Fruit fly (Drosophila melanogaster): ENCODE data around the gene Ets21C.

The Ets21C gene

DNA sequence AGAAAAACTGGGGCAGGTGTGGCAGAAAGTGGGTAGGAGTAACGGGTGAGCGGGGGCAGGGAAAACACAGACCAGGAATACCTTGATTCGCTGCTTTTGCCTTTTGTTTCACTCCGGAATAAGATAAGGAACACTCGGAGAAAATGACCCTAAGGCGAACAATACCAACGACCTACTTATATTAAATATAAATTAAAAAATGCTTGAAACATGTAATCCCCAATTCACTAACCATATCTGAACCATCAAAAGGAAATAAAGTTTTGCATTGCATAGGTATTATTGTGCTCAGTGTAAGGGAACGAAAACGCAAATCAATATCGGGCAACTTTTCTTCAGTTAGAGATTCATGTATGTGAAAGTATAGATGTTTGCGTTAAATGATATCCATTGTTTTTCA is 40.7 kb downstream of the Ets21C start (continued):
- TF ChIP-seq Ssrp (tag; optimal IDR thresholded peaks at IDR 0.05), result peak; percentile 56
- peak; percentile 53; the same call in 1 of the 2 replicates for TF ChIP-seq sim (GFP tag; IDR thresholded peaks at IDR 0.05)
- peak; percentile 45 for TF ChIP-seq CG4424 (GFP tag; optimal IDR thresholded peaks at IDR 0.05)
- peak; percentile 23 for TF ChIP-seq CG13123 (GFP tag; optimal IDR thresholded peaks at IDR 0.05)
- peak; percentile 77 for TF ChIP-seq zfh1 (GFP tag; IDR thresholded peaks at IDR 0.05)
- TF ChIP-seq NC2α (GFP tag; optimal IDR thresholded peaks at IDR 0.05), result no peak
- no peak for TF ChIP-seq ase (GFP tag; IDR thresholded peaks at IDR 0.05)
- TF ChIP-seq gcm (GFP tag; optimal IDR thresholded peaks at IDR 0.05), result peak; percentile 53
- peak; percentile 59 for TF ChIP-seq CG18262 (tag; optimal IDR thresholded peaks at IDR 0.05)
- peak; percentile 50 for TF ChIP-seq CG12155 (GFP tag; optimal IDR thresholded peaks at IDR 0.05)
- TF ChIP-seq Mrtf (GFP tag; IDR thresholded peaks at IDR 0.05), result peak; percentile 50; the same call in 1 of the 3 replicates
- TF ChIP-seq HmgZ (tag; optimal IDR thresholded peaks at IDR 0.05), result peak; percentile 38
- TF ChIP-seq Oaz (GFP tag; IDR thresholded peaks at IDR 0.05), result peak; percentile 57
- no peak for TF ChIP-seq CG11093 (GFP tag; IDR thresholded peaks at IDR 0.05)
- peak; percentile 4 for TF ChIP-seq psq (GFP tag; optimal IDR thresholded peaks at IDR 0.05)
- TF ChIP-seq CG12071 (GFP tag; optimal IDR thresholded peaks at IDR 0.05), result no peak
- TF ChIP-seq dimm (GFP tag; IDR thresholded peaks at IDR 0.05), result peak; percentile 41; the same call in 1 of the 2 replicates
- no peak for TF ChIP-seq amos (GFP tag; IDR thresholded peaks at IDR 0.05; ENCODE audit: partially characterized antibody)
- peak; percentile 8 for TF ChIP-seq zf30C (GFP tag; optimal IDR thresholded peaks at IDR 0.05)
- TF ChIP-seq CG17802 (tag; optimal IDR thresholded peaks at IDR 0.05), result no peak
- TF ChIP-seq CG12236 (GFP tag; optimal IDR thresholded peaks at IDR 0.05), result no peak
- TF ChIP-seq ac (GFP tag; optimal IDR thresholded peaks at IDR 0.05), result peak; percentile 24
- TF ChIP-seq CG4730 (GFP tag; IDR thresholded peaks at IDR 0.05), result no peak
- TF ChIP-seq CG17361 (GFP tag; IDR thresholded peaks at IDR 0.05), result peak; percentile 49; the same call in 1 of the 3 replicates
- peak; percentile 39 for TF ChIP-seq bcd (GFP tag; optimal IDR thresholded peaks at IDR 0.05)
- peak; percentile 11 for TF ChIP-seq CG8281 (tag; optimal IDR thresholded peaks at IDR 0.05)
- no peak for TF ChIP-seq CG1647 (GFP tag; optimal IDR thresholded peaks at IDR 0.05)
- TF ChIP-seq cato (GFP tag; optimal IDR thresholded peaks at IDR 0.05; ENCODE audit: borderline replicate concordance), result peak; percentile 2
- TF ChIP-seq CG9727 (GFP tag; optimal IDR thresholded peaks at IDR 0.05), result peak; percentile 60
- TF ChIP-seq CG11696 (GFP tag; IDR thresholded peaks at IDR 0.05), result no peak
- TF ChIP-seq Lim3 (GFP tag; IDR thresholded peaks at IDR 0.05), result peak; percentile 34; the same call in 1 of the 2 replicates
- TF ChIP-seq wdn (GFP tag; IDR thresholded peaks at IDR 0.05), result peak; percentile 52
- no peak for TF ChIP-seq CG6254 (GFP tag; optimal IDR thresholded peaks at IDR 0.05)
- peak; percentile 5 for TF ChIP-seq caup (GFP tag; optimal IDR thresholded peaks at IDR 0.05; ENCODE audit: severe bottlenecking)
- TF ChIP-seq CG16863 (GFP tag; optimal IDR thresholded peaks at IDR 0.05), result peak; percentile 21
- TF ChIP-seq CG1529 (GFP tag; optimal IDR thresholded peaks at IDR 0.05), result peak; percentile 28
- peak; percentile 39 for TF ChIP-seq CG30431 (GFP tag; optimal IDR thresholded peaks at IDR 0.05)
- TF ChIP-seq slbo (GFP tag; IDR thresholded peaks at IDR 0.05), result peak; percentile 70
- TF ChIP-seq Adf1 (GFP tag; IDR thresholded peaks at IDR 0.05), result 0 out of 2 replicates have a peak, but pooled peaks have one; percentile 28
- TF ChIP-seq fd102C (GFP tag; optimal IDR thresholded peaks at IDR 0.05), result no peak
- no peak for TF ChIP-seq gfzf (GFP tag; optimal IDR thresholded peaks at IDR 0.05)
- TF ChIP-seq row (GFP tag; IDR thresholded peaks at IDR 0.05), result peak; percentile 75
- TF ChIP-seq CG4617 (GFP tag; optimal IDR thresholded peaks at IDR 0.05; ENCODE audit: borderline replicate concordance), result peak; percentile 16
- peak; percentile 38; the same call in 1 of the 3 replicates for TF ChIP-seq CG14050 (GFP tag; IDR thresholded peaks at IDR 0.05)
- no peak for TF ChIP-seq MTF-1 (GFP tag; optimal IDR thresholded peaks at IDR 0.05; ENCODE audit: borderline replicate concordance)
- peak; percentile 85 for TF ChIP-seq Sox102F (GFP tag; optimal IDR thresholded peaks at IDR 0.05)
- peak; percentile 57 for TF ChIP-seq CG17359 (tag; optimal IDR thresholded peaks at IDR 0.05)
- TF ChIP-seq CG2712 (tag; optimal IDR thresholded peaks at IDR 0.05), result peak; percentile 65
- TF ChIP-seq sob (GFP tag; IDR thresholded peaks at IDR 0.05), result peak; percentile 25; the same call in 1 of the 2 replicates
- no peak for TF ChIP-seq CG31224 (GFP tag; IDR thresholded peaks at IDR 0.05)

All from whole organism, embryonic.